Worm (Caenorhabditis elegans) whole organism, L4 larva: Measurements from ENCODE around the gene T04B8.5.
A peak's percentile ranks its signal among the peaks of the same experiment; 100 is the strongest.

Experiments used
- D1046.2 ChIP-seq: fragments of 200-800 bp; sonication (Bioruptor generic); IDR thresholded peaks from 2 replicates; pipeline ENCODE4 v1.3.6; 2022; ENCODE audit warnings: missing genetic modification characterization, missing compliant biosample characterization
- F10B5.3 ChIP-seq: sonication (generic microtip); optimal IDR thresholded peaks from 2 replicates; lab custom pipeline; 2016; ENCODE audit warnings: mild to moderate bottlenecking, missing genetic modification characterization, missing compliant biosample characterization
- F26F4.8 ChIP-seq: fragments of 200-800 bp; sonication (Bioruptor generic); conservative IDR thresholded peaks from 2 replicates; pipeline ENCODE4 v1.3.6; 2022; ENCODE audit warnings: missing genetic modification characterization, missing compliant biosample characterization
- F44E2.7 ChIP-seq: fragments of 200-800 bp; sonication (Bioruptor generic); IDR thresholded peaks from 2 replicates; pipeline ENCODE4 v2.1.2; 2022; ENCODE audit warnings: missing genetic modification characterization, missing compliant biosample characterization
- ZK337.2 ChIP-seq: fragments of 200-800 bp; sonication (Bioruptor generic); IDR thresholded peaks from 2 replicates; pipeline ENCODE4 v1.3.6; 2022; ENCODE audit warnings: missing genetic modification reagents, missing genetic modification characterization, missing compliant biosample characterization
- arid-1 ChIP-seq: fragments of 200-800 bp; sonication (Bioruptor generic); conservative IDR thresholded peaks from 2 replicates; pipeline ENCODE4 v1.3.6; 2022; ENCODE audit warnings: missing genetic modification reagents, missing genetic modification characterization, missing compliant biosample characterization
- attf-4 ChIP-seq: sonication (generic microtip); optimal IDR thresholded peaks from 3 replicates; lab custom pipeline; 2017; ENCODE audit warnings: missing biosample characterization, missing genetic modification characterization
- daf-16 ChIP-seq, 3 experiments: sonication (generic microtip); optimal IDR thresholded peaks; 2 replicates each; lab custom pipeline; 2016 to 2017; ENCODE audit warnings: missing genetic modification characterization in 3 of 3, missing genetic modification reagents in 3 of 3, mild to moderate bottlenecking in 2 of 3, missing compliant biosample characterization in 2 of 3, missing biosample characterization in 1 of 3, moderate library complexity in 1 of 3
- dmd-6 ChIP-seq: fragments of 200-800 bp; sonication (Bioruptor generic); IDR thresholded peaks from 2 replicates; pipeline ENCODE4 v1.3.6; 2022; ENCODE audit warnings: missing genetic modification reagents, missing genetic modification characterization, missing compliant biosample characterization
- dmd-8 ChIP-seq: fragments of 200-800 bp; sonication (Bioruptor generic); IDR thresholded peaks from 2 replicates; pipeline ENCODE4 v1.3.6; 2022; ENCODE audit warnings: missing genetic modification characterization, missing compliant biosample characterization
- dve-1 ChIP-seq: sonication (generic microtip); optimal IDR thresholded peaks from 2 replicates; lab custom pipeline; 2017; ENCODE audit warnings: antibody characterized with exemption, mild to moderate bottlenecking, missing genetic modification characterization, missing compliant biosample characterization; ENCODE audit not compliant: insufficient read depth
- fkh-10 ChIP-seq: fragments of 150-350 bp; optimal IDR thresholded peaks from 2 replicates; lab custom pipeline; 2014; ENCODE audit warnings: missing biosample characterization, missing genetic modification reagents, missing genetic modification characterization
- hlh-11 ChIP-seq: fragments of 200-800 bp; sonication (Bioruptor generic); optimal IDR thresholded peaks from 2 replicates; lab custom pipeline; 2018; ENCODE audit warnings: mild to moderate bottlenecking, missing genetic modification characterization, missing compliant biosample characterization
- hlh-30 ChIP-seq: sonication (generic microtip); optimal IDR thresholded peaks from 2 replicates; lab custom pipeline; 2017; ENCODE audit warnings: antibody characterized with exemption, mild to moderate bottlenecking, missing genetic modification characterization, missing compliant biosample characterization; ENCODE audit not compliant: insufficient read depth
- hmg-1.1 ChIP-seq: fragments of 200-800 bp; sonication (Bioruptor generic); IDR thresholded peaks from 2 replicates; pipeline ENCODE4 v1.3.6; 2022; ENCODE audit warnings: missing genetic modification reagents, missing genetic modification characterization, missing compliant biosample characterization
- jun-1 ChIP-seq: fragments of 150-350 bp; optimal IDR thresholded peaks from 2 replicates; lab custom pipeline; 2014; ENCODE audit warnings: missing biosample characterization, missing genetic modification reagents, missing genetic modification characterization
- lim-7 ChIP-seq: fragments of 200-800 bp; sonication (Bioruptor generic); IDR thresholded peaks from 2 replicates; pipeline ENCODE4 v1.3.6; 2022; ENCODE audit warnings: missing genetic modification characterization, missing compliant biosample characterization
- lin-13 ChIP-seq: fragments of 150-350 bp; optimal IDR thresholded peaks from 2 replicates; lab custom pipeline; 2014; ENCODE audit warnings: missing biosample characterization, missing genetic modification reagents, missing genetic modification characterization
- lin-38 ChIP-seq: fragments of 200-800 bp; sonication (Bioruptor generic); IDR thresholded peaks from 2 replicates; pipeline ENCODE4 v1.3.6; 2022; ENCODE audit warnings: missing genetic modification reagents, missing genetic modification characterization, missing compliant biosample characterization
- madf-9 ChIP-seq: fragments of 200-800 bp; sonication (Bioruptor generic); conservative IDR thresholded peaks from 2 replicates; pipeline ENCODE4 v1.3.6; 2022; ENCODE audit warnings: missing genetic modification reagents, missing genetic modification characterization, missing compliant biosample characterization
- mdl-1 ChIP-seq, 2 experiments: fragments of 150-350 bp in 1 of 2; sonication (generic microtip) in 1 of 2; optimal IDR thresholded peaks; 2 replicates each; lab custom pipeline; 2014 to 2017; ENCODE audit warnings: missing biosample characterization in 2 of 2, missing genetic modification characterization in 2 of 2
- mxl-2 ChIP-seq: fragments of 200-800 bp; sonication (Bioruptor generic); conservative IDR thresholded peaks from 2 replicates; pipeline ENCODE4 v1.3.6; 2022; ENCODE audit warnings: missing genetic modification reagents, missing genetic modification characterization, missing compliant biosample characterization
- mxl-3 ChIP-seq: fragments of 200-800 bp; sonication (Bioruptor generic); optimal IDR thresholded peaks from 2 replicates; lab custom pipeline; 2018; ENCODE audit warnings: mild to moderate bottlenecking, missing genetic modification characterization, missing compliant biosample characterization
- nhr-10 ChIP-seq: fragments of 150-350 bp; optimal IDR thresholded peaks from 2 replicates; lab custom pipeline; 2014; ENCODE audit warnings: missing biosample characterization, missing genetic modification characterization
- nhr-111 ChIP-seq: fragments of 200-800 bp; sonication (Bioruptor generic); optimal IDR thresholded peaks from 2 replicates; lab custom pipeline; 2018; ENCODE audit warnings: mild to moderate bottlenecking, missing genetic modification characterization, missing compliant biosample characterization
- nhr-28 ChIP-seq: fragments of 150-350 bp; optimal IDR thresholded peaks from 2 replicates; lab custom pipeline; 2014; ENCODE audit warnings: missing biosample characterization, missing genetic modification characterization
- pha-4 ChIP-seq, 2 experiments: fragments of 150-350 bp in 1 of 2; fragments of 200-800 bp in 1 of 2; sonication (Bioruptor generic) in 1 of 2; IDR thresholded peaks in 1 of 2; optimal IDR thresholded peaks in 1 of 2; 2 replicates each; pipeline versions ENCODE4 v1.3.6 to Lab custom; 2014 to 2022; ENCODE audit warnings: missing genetic modification characterization in 2 of 2, missing genetic modification reagents in 2 of 2, missing biosample characterization in 1 of 2, missing compliant biosample characterization in 1 of 2
- pqm-1 ChIP-seq: sonication (generic microtip); optimal IDR thresholded peaks from 2 replicates; lab custom pipeline; 2017; ENCODE audit warnings: missing biosample characterization, missing genetic modification characterization
- rbr-2 ChIP-seq: sonication (generic microtip); optimal IDR thresholded peaks from 2 replicates; lab custom pipeline; 2016; ENCODE audit warnings: missing genotype, missing genetic modification characterization, missing compliant biosample characterization
- set-16 ChIP-seq: fragments of 200-800 bp; sonication (Bioruptor generic); IDR thresholded peaks from 2 replicates; pipeline ENCODE4 v1.3.6; 2022; ENCODE audit warnings: missing genetic modification reagents, missing genetic modification characterization, missing compliant biosample characterization
- skn-1 ChIP-seq: fragments of 150-350 bp; optimal IDR thresholded peaks from 2 replicates; lab custom pipeline; 2014; ENCODE audit warnings: missing biosample characterization, missing genetic modification characterization
- snpc-4 ChIP-seq: fragments of 150-350 bp; optimal IDR thresholded peaks from 2 replicates; lab custom pipeline; 2014; ENCODE audit warnings: missing biosample characterization, missing genetic modification characterization
- spr-1 ChIP-seq: sonication (generic microtip); optimal IDR thresholded peaks from 2 replicates; lab custom pipeline; 2016; ENCODE audit warnings: mild to moderate bottlenecking, missing genetic modification characterization, missing compliant biosample characterization
- spr-3 ChIP-seq: fragments of 200-800 bp; sonication (Bioruptor generic); optimal IDR thresholded peaks from 2 replicates; lab custom pipeline; 2018; ENCODE audit warnings: mild to moderate bottlenecking, missing genetic modification characterization, missing compliant biosample characterization
- tra-1 ChIP-seq: fragments of 200-800 bp; sonication (Bioruptor generic); IDR thresholded peaks from 2 replicates; pipeline ENCODE4 v1.3.6; 2022; ENCODE audit warnings: missing genetic modification reagents, missing genetic modification characterization, missing compliant biosample characterization
- unc-130 ChIP-seq: sonication (generic microtip); optimal IDR thresholded peaks from 2 replicates; lab custom pipeline; 2016; ENCODE audit warnings: missing genetic modification reagents, missing genetic modification characterization, missing compliant biosample characterization
- unc-62 ChIP-seq, 3 experiments: fragments of 150-350 bp in 1 of 3; sonication (generic microtip); optimal IDR thresholded peaks in 2 of 3; peaks in 1 of 3; 1 replicate in 1 of 3; 2 replicates in 2 of 3; lab custom pipeline; 2014 to 2017; ENCODE audit warnings: missing biosample characterization in 3 of 3, missing genetic modification characterization in 3 of 3, missing genetic modification reagents in 3 of 3, missing genotype in 1 of 3
- vab-7 ChIP-seq: fragments of 200-800 bp; sonication (Bioruptor generic); IDR thresholded peaks from 2 replicates; pipeline ENCODE4 v1.3.6; 2022; ENCODE audit warnings: missing genetic modification reagents, missing genetic modification characterization, missing compliant biosample characterization
- zfp-2 ChIP-seq: sonication (generic microtip); optimal IDR thresholded peaks from 2 replicates; lab custom pipeline; 2016; ENCODE audit warnings: mild to moderate bottlenecking, missing genetic modification characterization, missing compliant biosample characterization
- ztf-7 ChIP-seq: fragments of 150-350 bp; optimal IDR thresholded peaks from 2 replicates; lab custom pipeline; 2014; ENCODE audit warnings: missing biosample characterization, missing genetic modification characterization

Gene T04B8.5

DNA sequence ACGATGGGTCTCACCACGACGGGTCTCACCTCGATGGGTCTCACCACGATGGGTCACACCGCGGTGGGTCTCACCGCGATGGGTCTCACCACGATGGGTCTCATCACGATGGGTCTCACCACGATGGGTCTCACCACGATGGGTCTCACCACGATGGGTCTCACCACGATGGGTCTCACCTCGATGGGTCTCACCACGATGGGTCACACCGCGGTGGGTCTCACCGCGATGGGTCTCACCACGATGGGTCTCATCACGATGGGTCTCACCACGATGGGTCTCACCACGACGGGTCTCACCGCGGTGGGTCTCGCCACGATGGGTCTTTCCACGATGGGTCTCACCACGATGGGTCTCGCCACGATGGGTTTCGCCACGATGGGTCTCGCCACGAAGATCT, 8.8 kb upstream of the T04B8.5 start:
- peak; percentile 81 for TF ChIP-seq set-16

DNA sequence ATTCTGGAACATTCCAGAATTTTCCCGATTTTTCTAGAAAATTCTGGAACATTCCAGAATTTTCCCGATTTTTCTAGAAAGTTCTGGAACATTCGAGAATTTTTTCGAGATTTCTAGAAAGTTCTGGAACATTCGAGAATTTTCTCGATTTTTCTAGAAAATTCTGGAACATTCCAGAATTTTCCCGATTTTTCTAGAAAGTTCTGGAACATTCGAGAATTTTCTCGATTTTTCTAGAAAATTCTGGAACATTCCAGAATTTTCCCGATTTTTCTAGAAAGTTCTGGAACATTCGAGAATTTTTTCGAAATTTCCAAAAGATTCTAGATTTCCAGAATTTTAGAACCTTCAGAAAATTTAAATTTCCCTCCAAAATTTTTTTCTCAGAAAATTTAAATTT, 8.2 kb upstream of the T04B8.5 start:
- TF ChIP-seq lim-7: peak; percentile 48; the same call in 1 of the 2 replicates
- TF ChIP-seq, all 104 proteins: peak for 1; not testable (repeated sequence) for 103

DNA sequence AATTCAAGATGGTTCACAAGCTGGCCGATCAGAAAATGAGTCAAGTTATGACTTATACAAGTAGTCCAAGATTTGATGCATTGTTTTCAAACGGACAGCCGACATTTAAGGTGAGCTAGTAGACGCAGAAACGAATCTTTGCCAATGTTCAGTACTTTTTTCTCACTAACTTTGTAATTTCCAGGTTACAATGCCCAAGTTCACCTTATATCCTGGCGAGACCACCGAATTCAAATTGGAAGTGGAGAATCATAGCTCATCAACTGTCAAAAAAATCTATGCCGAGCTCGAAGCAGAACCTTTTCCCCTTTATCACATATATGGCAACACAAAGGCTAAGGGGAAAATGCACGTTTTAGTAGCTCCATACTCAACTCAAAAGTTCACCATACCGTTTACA, 3.6 kb upstream of the T04B8.5 start:
- TF ChIP-seq unc-62 (GFP tag; optimal IDR thresholded peaks at IDR 0.05 in 1 of 2; lab: Kevin White, UChicago) (peak in 1 of 2 experiments; percentile 95), unc-62 (tag; optimal IDR thresholded peaks at IDR 0.05; lab: Kevin White, UChicago) (no peak), lin-38 (GFP tag; lab: Robert Waterston, UW) (no peak), zfp-2 (tag; lab: Kevin White, UChicago) (no peak), F10B5.3 (tag; lab: Kevin White, UChicago) (no peak), spr-3 (GFP tag; lab: Kevin White, UChicago) (no peak)

DNA sequence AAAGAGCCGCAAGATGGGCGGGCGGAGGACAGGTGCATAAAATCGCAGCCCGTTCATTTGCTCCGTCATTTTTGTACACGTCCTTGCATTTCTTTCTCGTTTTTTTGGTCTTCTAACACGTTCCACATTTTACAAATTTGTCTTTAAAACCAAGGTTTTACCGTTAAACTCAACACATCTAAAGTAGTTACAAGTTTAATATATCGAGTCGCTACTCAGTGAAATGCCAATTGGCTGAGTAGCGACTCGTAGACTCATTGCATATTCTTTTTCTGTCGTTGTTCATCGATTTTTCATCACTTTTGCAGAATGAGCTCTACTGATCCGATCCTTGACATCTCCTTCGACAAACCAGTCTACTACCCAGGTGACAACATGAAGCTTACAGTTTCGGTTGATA, 2.9 kb upstream of the T04B8.5 start, which contains the start of gene arrd-1:
Gene arrd-1 (plus strand): TSS at position 301 of the 400 bp plus-strand sequence.
- TF ChIP-seq mxl-2 (GFP tag; lab: Robert Waterston, UW) (no peak), lim-7 (no peak), lin-13 (GFP tag; lab: Kevin White, UChicago) (no peak), tra-1 (GFP tag; lab: Robert Waterston, UW) (no peak), spr-1 (tag; lab: Kevin White, UChicago) (no peak), skn-1 (tag; lab: Kevin White, UChicago) (no peak), hlh-11 (tag; lab: Kevin White, UChicago) (no peak), ZK337.2 (GFP tag; lab: Robert Waterston, UW) (no peak), nhr-111 (GFP tag; lab: Kevin White, UChicago) (no peak)

DNA sequence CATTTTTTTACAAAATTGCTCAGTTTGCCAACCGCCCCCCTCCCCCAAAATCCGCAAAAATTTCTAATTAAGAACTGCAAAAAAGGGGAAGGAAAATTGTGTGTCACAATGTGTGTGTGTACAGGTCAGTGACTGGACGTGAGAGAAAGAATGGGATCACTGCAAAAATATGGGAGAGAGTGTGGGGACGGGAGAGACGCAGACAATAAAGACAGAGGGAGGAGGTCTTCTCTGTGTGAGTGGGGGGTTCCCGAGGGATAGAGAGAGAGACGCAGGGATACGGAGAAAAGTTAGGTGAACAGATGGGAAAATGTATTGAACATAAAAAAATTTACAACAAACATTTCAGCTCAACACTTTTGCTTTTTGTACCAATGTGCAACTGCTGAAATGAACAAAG, 1.6 kb upstream of the T04B8.5 start:
- TF ChIP-seq vab-7 (GFP tag; lab: Robert Waterston, UW) (no peak), D1046.2 (GFP tag; lab: Robert Waterston, UW) (no peak), snpc-4 (tag; lab: Kevin White, UChicago) (no peak), arid-1 (GFP tag; lab: Robert Waterston, UW) (no peak), ZK337.2 (GFP tag; lab: Robert Waterston, UW) (0 out of 2 replicates have a peak, but pooled peaks have one; percentile 2), lin-38 (GFP tag; lab: Robert Waterston, UW) (no peak; the same call in 1 of the 2 replicates), rbr-2 (peak; percentile 34), nhr-28 (tag; lab: Kevin White, UChicago) (peak; percentile 85), unc-62 (GFP tag; optimal IDR thresholded peaks at IDR 0.05 in 1 of 2; lab: Kevin White, UChicago) (peak in 1 of 2 experiments; percentile 5), unc-62 (tag; optimal IDR thresholded peaks at IDR 0.05; lab: Kevin White, UChicago) (no peak), tra-1 (GFP tag; lab: Robert Waterston, UW) (no peak), hmg-1.1 (GFP tag; lab: Robert Waterston, UW) (0 out of 2 replicates have a peak, but pooled peaks have one; percentile 38), jun-1 (no peak), hlh-11 (tag; lab: Kevin White, UChicago) (peak; percentile 66), zfp-2 (tag; lab: Kevin White, UChicago) (no peak), pqm-1 (no peak), unc-130 (no peak), pha-4 (GFP tag; IDR thresholded peaks at IDR 0.05; lab: Robert Waterston, UW) (no peak), pha-4 (tag; optimal IDR thresholded peaks at IDR 0.05; lab: Kevin White, UChicago) (peak; percentile 5), F44E2.7 (GFP tag; lab: Robert Waterston, UW) (no peak), F26F4.8 (GFP tag; lab: Robert Waterston, UW) (no peak), nhr-10 (tag; lab: Kevin White, UChicago) (no peak), madf-9 (no peak), dmd-8 (no peak), fkh-10 (no peak), mdl-1 (tag; optimal IDR thresholded peaks at IDR 0.05; lab: Kevin White, UChicago) (peak in 1 of 2 experiments; percentile 17), dmd-6 (GFP tag; lab: Robert Waterston, UW) (no peak), attf-4 (no peak), ztf-7 (tag; lab: Kevin White, UChicago) (no peak), daf-16 (GFP tag; optimal IDR thresholded peaks at IDR 0.05; lab: Kevin White, UChicago) (peak in 1 of 2 experiments; percentile 42), daf-16 (tag; optimal IDR thresholded peaks at IDR 0.05; lab: Kevin White, UChicago) (no peak), mxl-3 (GFP tag; lab: Kevin White, UChicago) (peak; percentile 50), dve-1 (tag; lab: Kevin White, UChicago) (peak; percentile 40), hlh-30 (tag; lab: Kevin White, UChicago) (peak; percentile 65)
